Fruit fly (Drosophila melanogaster) Kc167 (cell line): ENCODE results near the gene Daao2.

Experiments
- Myc ChIP-seq: fragments of >200 bp; optimal IDR thresholded peaks from 2 replicates; lab custom pipeline; 2017; ENCODE audit warnings: missing external identifiers
- Sin3A ChIP-seq: fragments of >200 bp; optimal IDR thresholded peaks from 2 replicates; lab custom pipeline; 2018; ENCODE audit warnings: missing external identifiers
- h ChIP-seq: fragments of >200 bp; optimal IDR thresholded peaks from 3 replicates; lab custom pipeline; 2018; ENCODE audit warnings: missing external identifiers
- insv ChIP-seq: fragments of >200 bp; optimal IDR thresholded peaks from 3 replicates; lab custom pipeline; 2018; ENCODE audit warnings: missing external identifiers
- psq ChIP-seq: fragments of >200 bp; optimal IDR thresholded peaks from 2 replicates; lab custom pipeline; 2017; ENCODE audit warnings: missing external identifiers
- ttk ChIP-seq: sonication (Bioruptor generic); optimal IDR thresholded peaks from 2 replicates; lab custom pipeline; 2017; ENCODE audit warnings: missing external identifiers

Gene Daao2

DNA sequence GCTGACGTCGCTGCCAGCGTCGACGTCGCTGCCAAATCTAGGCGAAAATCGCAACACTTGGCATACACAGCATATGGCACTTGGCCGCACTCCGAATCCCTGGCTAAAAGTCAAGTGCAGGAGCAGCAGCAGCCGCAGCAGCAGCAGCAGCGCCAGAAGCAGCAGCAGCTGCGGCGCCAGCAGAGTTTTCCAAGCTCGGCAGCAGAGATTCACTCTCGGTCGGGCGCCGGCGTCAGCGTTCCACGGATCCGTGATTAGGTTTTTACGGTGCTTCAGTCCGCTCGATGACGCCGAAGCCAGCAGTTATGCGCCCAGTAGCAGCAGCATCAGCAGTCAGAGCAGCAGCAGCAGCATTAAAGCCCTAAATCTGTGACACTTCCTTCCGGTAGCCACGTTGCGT, 19.2 kb downstream of the Daao2 start:
- no peak for TF ChIP-seq Myc (lab: Kevin White, UChicago)
- TF ChIP-seq insv (lab: Kevin White, UChicago): no peak
- no peak for TF ChIP-seq ttk (lab: Kevin White, UChicago)
- no peak for TF ChIP-seq psq (lab: Kevin White, UChicago)
- no peak for TF ChIP-seq h (lab: Kevin White, UChicago)
- TF ChIP-seq Sin3A (lab: Kevin White, UChicago): no peak

DNA sequence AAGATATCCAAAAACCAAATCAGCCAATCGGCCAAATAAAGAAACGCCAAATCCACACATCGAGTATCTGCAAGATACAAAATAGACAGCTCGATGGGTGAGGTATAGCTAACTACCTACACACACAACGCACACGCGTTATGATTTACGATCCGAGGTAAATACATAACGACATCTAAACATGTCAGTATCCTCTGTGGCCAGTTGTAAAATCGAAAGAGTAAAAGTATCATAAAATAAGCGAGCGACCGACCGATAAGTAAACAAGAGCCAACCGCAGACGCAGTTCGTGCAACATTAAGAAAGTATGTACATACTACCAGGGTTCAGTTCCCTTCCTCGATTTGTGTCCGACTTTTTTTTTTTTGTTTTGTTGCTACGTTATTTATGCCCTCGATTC, 23.5 kb downstream of the Daao2 start:
- TF ChIP-seq Myc (lab: Kevin White, UChicago) (no peak), insv (lab: Kevin White, UChicago) (no peak), h (lab: Kevin White, UChicago) (no peak), psq (lab: Kevin White, UChicago) (no peak), ttk (lab: Kevin White, UChicago) (no peak), Sin3A (lab: Kevin White, UChicago) (no peak)

DNA sequence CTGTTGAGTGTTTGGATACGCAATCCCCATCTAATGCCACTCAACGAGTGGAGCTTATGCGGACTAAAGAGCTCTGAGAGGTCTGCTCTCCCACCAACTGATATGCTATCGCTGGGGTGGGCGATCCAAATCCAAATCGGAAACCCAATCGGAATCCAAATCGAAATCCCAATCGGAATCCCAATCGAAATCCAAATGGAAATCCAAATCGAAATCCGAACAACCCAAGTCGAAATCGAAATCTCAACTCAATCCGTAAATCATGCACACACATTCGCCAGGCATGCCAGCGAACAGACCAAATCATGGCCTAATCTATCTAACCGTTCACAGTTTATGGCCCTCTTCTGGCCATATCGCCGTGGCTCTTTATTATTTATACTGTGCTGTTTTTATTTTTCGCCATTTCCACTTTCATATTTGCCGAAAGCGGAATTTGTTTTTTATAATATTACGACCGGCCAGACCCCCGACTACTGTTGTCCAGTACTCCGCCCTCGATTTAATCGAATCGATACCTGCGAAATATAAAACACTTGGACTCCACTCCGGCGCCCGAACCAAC, 24.8 kb downstream of the Daao2 start:
- TF ChIP-seq Myc (lab: Kevin White, UChicago): no peak
- TF ChIP-seq Sin3A (lab: Kevin White, UChicago): no peak
- no peak for TF ChIP-seq h (lab: Kevin White, UChicago)
- TF ChIP-seq insv (lab: Kevin White, UChicago): no peak
- TF ChIP-seq ttk (lab: Kevin White, UChicago): no peak
- TF ChIP-seq psq (lab: Kevin White, UChicago): no peak

- TF ChIP-seq Sin3A (lab: Kevin White, UChicago) (no peak), psq (lab: Kevin White, UChicago) (no peak), ttk (lab: Kevin White, UChicago) (no peak), h (lab: Kevin White, UChicago) (no peak), insv (lab: Kevin White, UChicago) (no peak), Myc (lab: Kevin White, UChicago) (no peak)
Measured at dm6 chr2L:6830264-6830729, 27.5 kb downstream of the Daao2 start.

DNA sequence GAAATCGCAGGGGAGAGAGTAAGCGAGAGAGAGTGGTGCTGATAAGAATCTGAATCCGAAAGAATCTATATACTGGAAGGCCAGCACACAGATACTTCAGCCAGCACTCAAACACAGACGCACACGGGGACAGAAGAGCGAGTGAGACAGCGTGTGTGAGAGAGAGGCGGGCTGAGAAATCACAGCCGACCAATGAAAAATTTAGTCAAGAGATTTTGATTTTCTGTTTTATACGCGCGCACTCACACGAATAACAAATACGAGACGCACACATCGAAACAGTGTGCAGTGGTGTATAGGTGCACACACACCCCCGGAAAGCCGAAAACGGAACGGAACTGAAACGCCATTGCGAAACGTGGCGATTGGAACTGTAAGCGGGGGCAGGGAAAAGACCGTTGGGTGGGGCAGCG, 30.9 kb downstream of the Daao2 start:
- no peak for TF ChIP-seq Sin3A (lab: Kevin White, UChicago)
- TF ChIP-seq psq (lab: Kevin White, UChicago): no peak
- TF ChIP-seq Myc (lab: Kevin White, UChicago): no peak
- TF ChIP-seq ttk (lab: Kevin White, UChicago): no peak
- no peak for TF ChIP-seq insv (lab: Kevin White, UChicago)
- no peak for TF ChIP-seq h (lab: Kevin White, UChicago)

dm6 chr2L:6836114-6836513, 33.3 kb downstream of the Daao2 start:
- TF ChIP-seq Sin3A (lab: Kevin White, UChicago) (no peak), insv (lab: Kevin White, UChicago) (no peak), ttk (lab: Kevin White, UChicago) (no peak), psq (lab: Kevin White, UChicago) (no peak), h (lab: Kevin White, UChicago) (no peak), Myc (lab: Kevin White, UChicago) (no peak)

DNA sequence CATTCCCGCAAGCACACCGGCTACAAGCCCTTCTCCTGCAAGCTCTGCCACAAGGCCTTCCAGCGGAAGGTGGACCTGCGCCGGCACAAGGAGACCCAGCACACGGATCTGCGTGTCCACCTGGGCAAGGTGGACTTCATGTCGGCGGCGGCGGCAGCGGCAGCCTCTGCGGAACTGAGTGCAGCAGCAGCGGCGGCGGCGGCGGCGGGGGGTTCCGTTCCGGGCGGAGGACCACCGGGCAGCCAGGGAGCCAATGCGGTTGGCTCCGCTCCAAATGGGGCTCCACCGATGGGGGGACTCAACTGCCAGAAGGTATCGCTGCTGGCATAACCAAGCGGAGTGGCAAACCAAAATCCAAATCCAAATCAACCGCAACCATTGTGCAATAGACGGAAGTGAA, 35.0 kb downstream of the Daao2 start:
- TF ChIP-seq psq (lab: Kevin White, UChicago) (no peak), Myc (lab: Kevin White, UChicago) (no peak), h (lab: Kevin White, UChicago) (no peak), ttk (lab: Kevin White, UChicago) (no peak)

DNA sequence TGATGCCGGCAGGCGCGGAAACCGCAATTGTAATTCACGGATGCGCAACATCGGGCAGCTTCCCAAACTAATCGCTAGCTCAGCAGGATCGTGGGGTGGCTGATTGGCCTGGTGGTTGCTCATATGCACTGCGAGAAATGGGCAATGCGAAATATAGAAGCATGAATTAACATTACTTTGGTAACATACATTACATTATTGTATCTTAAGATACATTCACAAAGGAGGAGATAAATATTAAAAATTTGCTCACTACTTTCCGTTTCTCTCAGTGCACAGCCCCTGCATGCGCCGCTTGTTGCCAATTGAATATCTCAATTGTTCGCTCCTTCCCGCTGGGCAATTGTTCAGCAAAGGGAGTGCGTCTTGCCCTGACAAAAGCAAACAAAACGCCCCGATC, 38.5 kb downstream of the Daao2 start:
- TF ChIP-seq h (lab: Kevin White, UChicago): no peak
- no peak for TF ChIP-seq psq (lab: Kevin White, UChicago)
- no peak for TF ChIP-seq Myc (lab: Kevin White, UChicago)
- no peak for TF ChIP-seq Sin3A (lab: Kevin White, UChicago)
- TF ChIP-seq insv (lab: Kevin White, UChicago): no peak
- no peak for TF ChIP-seq ttk (lab: Kevin White, UChicago)

DNA sequence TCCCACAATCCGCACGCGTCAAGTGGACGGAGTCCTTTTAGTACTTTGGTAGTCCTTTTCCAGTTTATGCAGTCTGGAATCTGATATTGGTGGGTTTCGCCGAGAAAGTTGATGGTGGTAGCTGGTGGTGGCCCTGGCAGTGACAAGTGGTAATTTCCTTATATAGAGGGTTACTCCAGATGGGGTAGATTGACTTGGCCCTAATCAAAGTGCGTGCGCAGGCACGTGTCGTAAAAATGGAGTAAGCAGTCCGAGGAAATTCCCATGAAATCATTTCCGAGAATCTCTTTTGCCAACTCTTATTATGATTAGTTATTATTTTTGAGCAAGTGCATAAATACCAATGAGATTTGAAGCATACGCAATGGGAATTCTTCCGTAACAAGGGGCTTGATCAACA, 40.6 kb downstream of the Daao2 start:
- TF ChIP-seq ttk (lab: Kevin White, UChicago): no peak
- no peak for TF ChIP-seq psq (lab: Kevin White, UChicago)
- no peak for TF ChIP-seq Sin3A (lab: Kevin White, UChicago)
- TF ChIP-seq insv (lab: Kevin White, UChicago): no peak

- TF ChIP-seq psq (lab: Kevin White, UChicago) (no peak), ttk (lab: Kevin White, UChicago) (no peak)
Measured at dm6 chr2L:6850963-6851362, 48.2 kb downstream of the Daao2 start.

- TF ChIP-seq ttk (lab: Kevin White, UChicago) (no peak), insv (lab: Kevin White, UChicago) (no peak)
Measured at dm6 chr2L:6851963-6852671, 49.3 kb downstream of the Daao2 start, which contains the start of gene Rca1. Gene Rca1, plus strand, starts transcription at chr2L:6852315.

dm6 chr2L:6853917-6854316, 51.1 kb downstream of the Daao2 start:
- TF ChIP-seq psq (lab: Kevin White, UChicago) (no peak), Sin3A (lab: Kevin White, UChicago) (no peak)
